Worm (Caenorhabditis elegans): ENCODE data around the gene C27F2.10.

- no peak for TF ChIP-seq peb-1 (tag; optimal IDR thresholded peaks at IDR 0.05)
- no peak for TF ChIP-seq ztf-11 (tag; optimal IDR thresholded peaks at IDR 0.05)
- no peak for TF ChIP-seq aly-2 (tag; optimal IDR thresholded peaks at IDR 0.05)
- TF ChIP-seq unc-62 (GFP tag; optimal IDR thresholded peaks at IDR 0.05), result no peak
Measured at ce11 chrIII:5025136-5025629, 38.5 kb upstream of the C27F2.10 start.
